Worm (Caenorhabditis elegans): ENCODE results near the gene rars-2.
A peak's percentile ranks its signal among the peaks of the same experiment; 100 is the strongest.

Gene rars-2

ce11 chrII:6149434-6149833 is 24.1 kb downstream of the rars-2 start:
- TF ChIP-seq nhr-6 (tag; optimal IDR thresholded peaks at IDR 0.05) (no peak), zfp-3 (GFP tag; conservative IDR thresholded peaks at IDR 0.05) (no peak), mxl-3 (GFP tag; optimal IDR thresholded peaks at IDR 0.05) (no peak), Y75B8A.6 (GFP tag; IDR thresholded peaks at IDR 0.05) (no peak), ztf-11 (tag; optimal IDR thresholded peaks at IDR 0.05) (no peak), nhr-28 (tag; optimal IDR thresholded peaks at IDR 0.05) (no peak), nhr-102 (tag; optimal IDR thresholded peaks at IDR 0.05) (no peak), rbr-2 (tag; optimal IDR thresholded peaks at IDR 0.05) (peak; percentile 3), spr-3 (GFP tag; optimal IDR thresholded peaks at IDR 0.05) (no peak), hlh-11 (tag; optimal IDR thresholded peaks at IDR 0.05) (no peak), dmd-6 (GFP tag; IDR thresholded peaks at IDR 0.05) (no peak), ctbp-1 (GFP tag; IDR thresholded peaks at IDR 0.05) (peak; percentile 53; the same call in 1 of the 2 replicates), hif-1 (tag; optimal IDR thresholded peaks at IDR 0.05) (no peak), lin-13 (GFP tag; optimal IDR thresholded peaks at IDR 0.05) (no peak), nhr-42 (GFP tag; IDR thresholded peaks at IDR 0.05) (no peak), aha-1 (tag) (peak; percentile 9), F26F4.8 (GFP tag; conservative IDR thresholded peaks at IDR 0.05) (no peak), egl-27 (tag; optimal IDR thresholded peaks at IDR 0.05) (no peak), fkh-10 (GFP tag; optimal IDR thresholded peaks at IDR 0.05) (peak; percentile 86), ama-1 (optimal IDR thresholded peaks at IDR 0.05) (no peak), ztf-7 (tag; optimal IDR thresholded peaks at IDR 0.05) (no peak), cey-2 (tag; optimal IDR thresholded peaks at IDR 0.05; ENCODE audit: borderline replicate concordance, insufficient read depth) (no peak), F44E2.7 (GFP tag; IDR thresholded peaks at IDR 0.05) (no peak), lin-15B (tag; optimal IDR thresholded peaks at IDR 0.05) (no peak), lsy-2 (tag; optimal IDR thresholded peaks at IDR 0.05) (no peak), nhr-25 (tag; optimal IDR thresholded peaks at IDR 0.05; ENCODE audit: borderline replicate concordance, insufficient read depth) (no peak), unc-62 (GFP tag; optimal IDR thresholded peaks at IDR 0.05 in 1 of 2) (no peak), unc-62 (tag; optimal IDR thresholded peaks at IDR 0.05) (no peak), nhr-41 (GFP tag; IDR thresholded peaks at IDR 0.05) (no peak), nhr-77 (tag; optimal IDR thresholded peaks at IDR 0.05) (no peak), nhr-237 (tag; optimal IDR thresholded peaks at IDR 0.05) (no peak), snpc-1.2 (GFP tag; IDR thresholded peaks at IDR 0.05) (no peak), nhr-76 (tag; optimal IDR thresholded peaks at IDR 0.05) (no peak), nhr-11 (tag; optimal IDR thresholded peaks at IDR 0.05) (no peak), lim-7 (GFP tag; IDR thresholded peaks at IDR 0.05) (no peak), lin-29 (GFP tag; IDR thresholded peaks at IDR 0.05) (no peak), dpl-1 (GFP tag; optimal IDR thresholded peaks at IDR 0.05) (no peak), arid-1 (GFP tag; conservative IDR thresholded peaks at IDR 0.05) (no peak), dmd-8 (GFP tag; IDR thresholded peaks at IDR 0.05) (no peak), ceh-44 (GFP tag; IDR thresholded peaks at IDR 0.05) (no peak), egl-43 (GFP tag; IDR thresholded peaks at IDR 0.05) (no peak), ceh-82 (tag; optimal IDR thresholded peaks at IDR 0.05) (no peak), zip-11 (GFP tag; IDR thresholded peaks at IDR 0.05) (no peak), set-16 (GFP tag; IDR thresholded peaks at IDR 0.05) (no peak; the same call in 1 of the 2 replicates), hmg-1.1 (GFP tag; IDR thresholded peaks at IDR 0.05) (0 out of 2 replicates have a peak, but pooled peaks have one; percentile 27), Y48G9A.11 (GFP tag; IDR thresholded peaks at IDR 0.05) (no peak)
